Fruit fly (Drosophila melanogaster): Measurements from ENCODE around the gene Sh3beta.

Sh3beta gene

dm6 chr3L:7328567-7329253 is 40.4 kb downstream of the Sh3beta start, which contains the start of the genes mrva, CG42307 and mus312 (continued):
- TF ChIP-seq CG14965 (GFP tag; optimal IDR thresholded peaks at IDR 0.05; ENCODE audit: borderline replicate concordance), result no peak
- peak; percentile 91 for TF ChIP-seq CG32532 (GFP tag; IDR thresholded peaks at IDR 0.05)
- TF ChIP-seq unpg (GFP tag; optimal IDR thresholded peaks at IDR 0.05), result peak; percentile 94
- TF ChIP-seq nerfin-1 (tag; optimal IDR thresholded peaks at IDR 0.05), result peak; percentile 81
- peak; percentile 97 for TF ChIP-seq B-H2 (GFP tag; optimal IDR thresholded peaks at IDR 0.05)
- TF ChIP-seq Gug (GFP tag; IDR thresholded peaks at IDR 0.05), result 0 out of 4 replicates have a peak, but pooled peaks have one; percentile 23
- TF ChIP-seq CG1602 (GFP tag; optimal IDR thresholded peaks at IDR 0.05), result peak; percentile 81
- TF ChIP-seq bab2 (GFP tag; optimal IDR thresholded peaks at IDR 0.05), result peak; percentile 41
- peak; percentile 48 for TF ChIP-seq CG34376 (GFP tag; optimal IDR thresholded peaks at IDR 0.05)
- peak; percentile 52 for TF ChIP-seq repo (GFP tag; optimal IDR thresholded peaks at IDR 0.05)
- TF ChIP-seq CG4854 (GFP tag; optimal IDR thresholded peaks at IDR 0.05), result no peak
- peak; percentile 30 for TF ChIP-seq kni (GFP tag; optimal IDR thresholded peaks at IDR 0.05)
- TF ChIP-seq zen2 (GFP tag; IDR thresholded peaks at IDR 0.05; ENCODE audit: partially characterized antibody), result no peak
- peak; percentile 92 for TF ChIP-seq vvl (GFP tag; IDR thresholded peaks at IDR 0.05)
- TF ChIP-seq CG34224 (GFP tag; IDR thresholded peaks at IDR 0.05; ENCODE audit: partially characterized antibody), result no peak
- no peak for TF ChIP-seq Dfd (GFP tag; optimal IDR thresholded peaks at IDR 0.05)
- TF ChIP-seq CG2120 (GFP tag; optimal IDR thresholded peaks at IDR 0.05), result peak; percentile 75
- TF ChIP-seq CG4404 (GFP tag; IDR thresholded peaks at IDR 0.05), result peak; percentile 82
- peak; percentile 76 for TF ChIP-seq Fer2 (tag; optimal IDR thresholded peaks at IDR 0.05)
- peak; percentile 82 for TF ChIP-seq CG10654 (GFP tag; optimal IDR thresholded peaks at IDR 0.05)
- TF ChIP-seq CG7987 (GFP tag; optimal IDR thresholded peaks at IDR 0.05), result peak; percentile 31
- peak; percentile 58 for TF ChIP-seq CrebB (tag; optimal IDR thresholded peaks at IDR 0.05)
- no peak for TF ChIP-seq Hmr (GFP tag; optimal IDR thresholded peaks at IDR 0.05)
- TF ChIP-seq nau (GFP tag; optimal IDR thresholded peaks at IDR 0.05), result no peak
- TF ChIP-seq CG6654 (GFP tag; optimal IDR thresholded peaks at IDR 0.05), result no peak
- peak; percentile 78 for TF ChIP-seq lilli (GFP tag; optimal IDR thresholded peaks at IDR 0.05)
- peak; percentile 77 for TF ChIP-seq Nf-YB (GFP tag; optimal IDR thresholded peaks at IDR 0.05)
- TF ChIP-seq CG16815 (GFP tag; optimal IDR thresholded peaks at IDR 0.05), result peak; percentile 68
- peak; percentile 85 for TF ChIP-seq CG3281 (GFP tag; optimal IDR thresholded peaks at IDR 0.05)
- TF ChIP-seq CG8765 (GFP tag; IDR thresholded peaks at IDR 0.05), result 0 out of 2 replicates have a peak, but pooled peaks have one; percentile 54
- no peak for TF ChIP-seq ftz-f1 (GFP tag; optimal IDR thresholded peaks at IDR 0.05)
- TF ChIP-seq CG9609 (GFP tag; optimal IDR thresholded peaks at IDR 0.05), result no peak
- peak; percentile 34; the same call in 1 of the 3 replicates for TF ChIP-seq CG6175 (GFP tag; IDR thresholded peaks at IDR 0.05)
- TF ChIP-seq CG8388 (GFP tag; optimal IDR thresholded peaks at IDR 0.05), result peak; percentile 88
- TF ChIP-seq Xrp1 (GFP tag; IDR thresholded peaks at IDR 0.05), result peak; percentile 87
- TF ChIP-seq klu (GFP tag; IDR thresholded peaks at IDR 0.05), result peak; percentile 56; the same call in 1 of the 2 replicates
- TF ChIP-seq CG13287 (GFP tag; IDR thresholded peaks at IDR 0.05; ENCODE audit: partially characterized antibody), result peak; percentile 52
- peak; percentile 5 for TF ChIP-seq CG9876 (GFP tag; optimal IDR thresholded peaks at IDR 0.05)
- TF ChIP-seq CG6254 (GFP tag; optimal IDR thresholded peaks at IDR 0.05), result no peak
- no peak for TF ChIP-seq CG7839 (tag; optimal IDR thresholded peaks at IDR 0.05)
- TF ChIP-seq CG33213 (GFP tag; optimal IDR thresholded peaks at IDR 0.05), result peak; percentile 44
- peak; percentile 0 for TF ChIP-seq CG3838 (GFP tag; optimal IDR thresholded peaks at IDR 0.05)
- TF ChIP-seq B-H1 (GFP tag; IDR thresholded peaks at IDR 0.05), result peak; percentile 55
- no peak for TF ChIP-seq CG7786 (GFP tag; optimal IDR thresholded peaks at IDR 0.05)
- TF ChIP-seq CG8089 (GFP tag; optimal IDR thresholded peaks at IDR 0.05), result peak; percentile 35
- peak; percentile 88 for TF ChIP-seq HHEX (GFP tag; optimal IDR thresholded peaks at IDR 0.05)
- peak; percentile 54 for TF ChIP-seq slou (GFP tag; optimal IDR thresholded peaks at IDR 0.05)
- TF ChIP-seq pita (GFP tag; optimal IDR thresholded peaks at IDR 0.05), result no peak
- TF ChIP-seq scrt (GFP tag; optimal IDR thresholded peaks at IDR 0.05), result peak; percentile 92
